Worm (Caenorhabditis elegans) whole organism, late embryonic: Measurements from ENCODE around the gene R151.8.

Source experiments
- ceh-19 ChIP-seq: fragments of 200-800 bp; sonication (Bioruptor generic); optimal IDR thresholded peaks from 2 replicates; lab custom pipeline; 2018; ENCODE audit warnings: mild to moderate bottlenecking, missing genetic modification characterization, missing compliant biosample characterization
- ceh-24 ChIP-seq: sonication (generic microtip); optimal IDR thresholded peaks from 2 replicates; lab custom pipeline; 2016; ENCODE audit warnings: mild to moderate bottlenecking, missing genetic modification characterization, missing compliant biosample characterization
- ceh-30 ChIP-seq: fragments of 150-350 bp; optimal IDR thresholded peaks from 2 replicates; lab custom pipeline; 2014; ENCODE audit warnings: missing biosample characterization, missing genetic modification characterization

DNA sequence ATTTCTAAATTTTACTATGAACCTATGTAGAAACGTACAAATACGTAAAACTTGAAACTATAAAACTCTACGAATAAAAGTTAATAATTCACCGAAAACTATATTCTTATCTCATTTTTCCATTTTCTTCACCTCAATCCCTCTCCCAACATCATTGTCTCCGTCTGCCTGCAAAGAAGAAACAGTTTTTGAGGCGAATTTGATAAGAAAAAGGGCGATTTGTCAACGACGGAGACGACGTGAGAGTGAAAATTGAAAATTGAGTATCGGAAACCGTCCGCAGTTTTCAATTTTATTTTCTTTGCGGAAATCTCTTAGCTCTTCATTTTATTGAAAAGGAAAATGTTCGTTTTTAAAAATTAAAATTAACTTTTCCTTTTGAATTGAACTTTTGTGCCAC lies 17.6 kb downstream of the R151.8 start:
- no peak for TF ChIP-seq ceh-30 (tag; lab: Kevin White, UChicago)
- TF ChIP-seq ceh-19 (GFP tag; lab: Kevin White, UChicago) = no peak
- TF ChIP-seq ceh-24 (tag; lab: Kevin White, UChicago) = no peak
